Fruit fly (Drosophila melanogaster) whole organism, embryonic: ENCODE data around the gene CG32700.

ENCODE experiments used
- Asciz ChIP-seq: fragments of 200-800 bp; sonication (Bioruptor generic); optimal IDR thresholded peaks from 2 replicates; lab custom pipeline; 2017; ENCODE audit warnings: missing biosample characterization, mild to moderate bottlenecking, missing genetic modification characterization, missing genetic modification reagents
- Bteb2 ChIP-seq: fragments of 200-800 bp; sonication (Bioruptor generic); optimal IDR thresholded peaks from 2 replicates; lab custom pipeline; 2016; ENCODE audit warnings: missing biosample characterization, missing genetic modification characterization
- CG10462 ChIP-seq: fragments of 200-800 bp; sonication (Bioruptor generic); optimal IDR thresholded peaks from 2 replicates; lab custom pipeline; 2016; ENCODE audit warnings: missing biosample characterization, missing genetic modification characterization
- CG11560 ChIP-seq: fragments of 200-800 bp; sonication (Bioruptor generic); IDR thresholded peaks from 3 replicates; pipeline ENCODE4 v1.3.6; 2022; ENCODE audit warnings: missing biosample characterization, missing genetic modification characterization
- CG11723 ChIP-seq: fragments of 200-800 bp; sonication (Bioruptor generic); optimal IDR thresholded peaks from 2 replicates; lab custom pipeline; 2017; ENCODE audit warnings: missing biosample characterization, mild to moderate bottlenecking, missing genetic modification characterization
- CG12104 ChIP-seq: fragments of 200-800 bp; sonication (Bioruptor generic); optimal IDR thresholded peaks from 3 replicates; lab custom pipeline; 2016; ENCODE audit warnings: missing biosample characterization, missing genetic modification characterization
- CG14050 ChIP-seq: fragments of 200-800 bp; sonication (Bioruptor generic); IDR thresholded peaks from 3 replicates; pipeline ENCODE4 v1.3.6; 2022; ENCODE audit warnings: missing biosample characterization, missing genetic modification characterization
- CG15601 ChIP-seq: fragments of 200-800 bp; sonication (Bioruptor generic); optimal IDR thresholded peaks from 3 replicates; lab custom pipeline; 2019; ENCODE audit warnings: missing biosample characterization, mild to moderate bottlenecking, missing genetic modification characterization, moderate library complexity
- CG1602 ChIP-seq: fragments of 200-800 bp; sonication (Bioruptor generic); optimal IDR thresholded peaks from 3 replicates; lab custom pipeline; 2016; ENCODE audit warnings: missing biosample characterization, missing genetic modification characterization
- CG18599 ChIP-seq: fragments of 200-800 bp; sonication (Bioruptor generic); optimal IDR thresholded peaks from 3 replicates; lab custom pipeline; 2017; ENCODE audit warnings: missing biosample characterization, missing genetic modification characterization, mild to moderate bottlenecking, moderate library complexity, missing genetic modification reagents
- CG4360 ChIP-seq: fragments of 200-800 bp; sonication (Bioruptor generic); IDR thresholded peaks from 2 replicates; pipeline ENCODE4 v1.3.6; 2022; ENCODE audit warnings: missing biosample characterization, missing genetic modification characterization
- CG6254 ChIP-seq: fragments of 200-800 bp; sonication (Bioruptor generic); optimal IDR thresholded peaks from 3 replicates; lab custom pipeline; 2017; ENCODE audit warnings: mild to moderate bottlenecking, missing biosample characterization, missing genetic modification reagents, missing genetic modification characterization
- CG6765 ChIP-seq: fragments of 200-800 bp; sonication (Bioruptor generic); optimal IDR thresholded peaks from 3 replicates; lab custom pipeline; 2017; ENCODE audit warnings: missing biosample characterization, mild to moderate bottlenecking, missing genetic modification characterization
- CG8359 ChIP-seq: fragments of 200-800 bp; sonication (Bioruptor generic); optimal IDR thresholded peaks from 2 replicates; lab custom pipeline; 2017; ENCODE audit warnings: missing biosample characterization, mild to moderate bottlenecking, missing genetic modification characterization, borderline replicate concordance
- CG9797 ChIP-seq: fragments of 200-800 bp; sonication (Bioruptor generic); optimal IDR thresholded peaks from 3 replicates; lab custom pipeline; 2018; ENCODE audit warnings: missing biosample characterization, mild to moderate bottlenecking, missing genetic modification characterization
- CG9817 ChIP-seq: fragments of 200-800 bp; sonication (Bioruptor generic); optimal IDR thresholded peaks from 2 replicates; lab custom pipeline; 2018; ENCODE audit warnings: missing biosample characterization, mild to moderate bottlenecking, missing genetic modification characterization, moderate library complexity
- Doc2 ChIP-seq: fragments of 200-800 bp; sonication (Bioruptor generic); IDR thresholded peaks from 2 replicates; pipeline ENCODE4 v1.3.6; 2022; ENCODE audit warnings: missing biosample characterization, missing genetic modification characterization
- Ets97D ChIP-seq: fragments of 200-800 bp; sonication (Bioruptor generic); optimal IDR thresholded peaks from 3 replicates; lab custom pipeline; 2016; ENCODE audit warnings: missing biosample characterization, missing genetic modification characterization
- HLHmδ ChIP-seq: fragments of 200-800 bp; sonication (Bioruptor generic); optimal IDR thresholded peaks from 2 replicates; lab custom pipeline; 2018; ENCODE audit warnings: missing biosample characterization, mild to moderate bottlenecking, missing genetic modification characterization, moderate library complexity
- Hmr ChIP-seq: fragments of 200-800 bp; sonication (Bioruptor generic); optimal IDR thresholded peaks from 3 replicates; lab custom pipeline; 2017; ENCODE audit warnings: mild to moderate bottlenecking, missing biosample characterization, missing genetic modification reagents, missing genetic modification characterization
- Hr78 ChIP-seq, 2 experiments: fragments of 200-800 bp in 1 of 2; fragments of >200 bp in 1 of 2; sonication (Bioruptor generic) in 1 of 2; optimal IDR thresholded peaks; 2 replicates each; lab custom pipeline; 2017 to 2019; ENCODE audit warnings: missing biosample characterization in 2 of 2, missing genetic modification characterization in 2 of 2, mild to moderate bottlenecking in 1 of 2, moderate library complexity in 1 of 2
- Med ChIP-seq: fragments of 200-800 bp; sonication (Bioruptor generic); peaks from one replicate; lab custom pipeline; 2016; ENCODE audit warnings: missing biosample characterization, missing genetic modification characterization, mild to moderate bottlenecking, inconsistent platforms, moderate library complexity
- Mes4 ChIP-seq: fragments of 200-800 bp; sonication (Bioruptor generic); optimal IDR thresholded peaks from 2 replicates; lab custom pipeline; 2016; ENCODE audit warnings: missing biosample characterization, missing genetic modification characterization
- NC2β ChIP-seq: fragments of 200-800 bp; sonication (Bioruptor generic); optimal IDR thresholded peaks from 2 replicates; lab custom pipeline; 2016; ENCODE audit warnings: missing biosample characterization, missing genetic modification characterization
- Nf-YB ChIP-seq: fragments of 200-800 bp; sonication (Bioruptor generic); optimal IDR thresholded peaks from 3 replicates; lab custom pipeline; 2019; ENCODE audit warnings: missing biosample characterization, mild to moderate bottlenecking, missing genetic modification characterization, moderate library complexity
- Ptx1 ChIP-seq: fragments of 200-800 bp; sonication (Bioruptor generic); IDR thresholded peaks from 2 replicates; pipeline ENCODE4 v1.3.6; 2022; ENCODE audit warnings: missing biosample characterization, missing genetic modification characterization
- Six4 ChIP-seq: fragments of 200-800 bp; sonication (Bioruptor generic); optimal IDR thresholded peaks from 2 replicates; lab custom pipeline; 2016; ENCODE audit warnings: missing biosample characterization, missing genetic modification characterization
- Trl ChIP-seq, 3 experiments: fragments of >200 bp in 2 of 3; fragments of 200-800 bp in 1 of 3; sonication (Bioruptor generic) in 1 of 3; optimal IDR thresholded peaks; 2 replicates in 1 of 3; 3 replicates in 2 of 3; lab custom pipeline; 2016 to 2017; ENCODE audit warnings: missing biosample characterization in 1 of 3, missing genetic modification characterization in 1 of 3
- Usf ChIP-seq: fragments of 200-800 bp; sonication (Bioruptor generic); optimal IDR thresholded peaks from 2 replicates; lab custom pipeline; 2017; ENCODE audit warnings: missing genotype, missing biosample characterization, missing genetic modification characterization
- Vsx1 ChIP-seq: fragments of 200-800 bp; sonication (Bioruptor generic); optimal IDR thresholded peaks from 2 replicates; lab custom pipeline; 2017; ENCODE audit warnings: missing biosample characterization, mild to moderate bottlenecking, missing genetic modification characterization, missing genetic modification reagents
- Xrp1 ChIP-seq: fragments of 200-800 bp; sonication (Bioruptor generic); IDR thresholded peaks from 2 replicates; pipeline ENCODE4 v1.3.6; 2022; ENCODE audit warnings: missing biosample characterization, missing genetic modification characterization
- ac ChIP-seq: fragments of 200-800 bp; sonication (Bioruptor generic); optimal IDR thresholded peaks from 3 replicates; lab custom pipeline; 2017; ENCODE audit warnings: missing biosample characterization, mild to moderate bottlenecking, missing genetic modification characterization
- cwo ChIP-seq: fragments of 200-800 bp; sonication (Bioruptor generic); optimal IDR thresholded peaks from 3 replicates; lab custom pipeline; 2017; ENCODE audit warnings: missing biosample characterization, missing genetic modification characterization, mild to moderate bottlenecking, moderate library complexity, missing genetic modification reagents
- dimm ChIP-seq: fragments of 200-800 bp; sonication (Bioruptor generic); IDR thresholded peaks from 2 replicates; pipeline ENCODE4 v1.3.6; 2022; ENCODE audit warnings: missing biosample characterization, missing genetic modification characterization
- dysf ChIP-seq: fragments of 200-800 bp; sonication (Bioruptor generic); IDR thresholded peaks from 3 replicates; pipeline ENCODE4 v1.3.6; 2022; ENCODE audit warnings: missing biosample characterization, missing genetic modification characterization
- fru ChIP-seq: fragments of >200 bp; optimal IDR thresholded peaks from 2 replicates; lab custom pipeline; 2017
- gcm2 ChIP-seq: fragments of 200-800 bp; sonication (Bioruptor generic); optimal IDR thresholded peaks from 2 replicates; lab custom pipeline; 2016; ENCODE audit warnings: missing biosample characterization, missing genetic modification characterization
- hb ChIP-seq: fragments of 200-800 bp; sonication (Bioruptor generic); IDR thresholded peaks from 3 replicates; pipeline ENCODE4 v1.3.6; 2022; ENCODE audit warnings: missing biosample characterization, missing genetic modification characterization; ENCODE audit not compliant: partially characterized antibody
- hbn ChIP-seq: fragments of 200-800 bp; sonication (Bioruptor generic); IDR thresholded peaks from 2 replicates; pipeline ENCODE4 v1.3.6; 2022; ENCODE audit warnings: missing biosample characterization, missing genetic modification characterization; ENCODE audit not compliant: partially characterized antibody
- kni ChIP-seq: fragments of 200-800 bp; sonication (Bioruptor generic); optimal IDR thresholded peaks from 3 replicates; lab custom pipeline; 2017; ENCODE audit warnings: mild to moderate bottlenecking, missing biosample characterization, missing genetic modification reagents, missing genetic modification characterization
- lmd ChIP-seq: fragments of 200-800 bp; sonication (Bioruptor generic); IDR thresholded peaks from 2 replicates; pipeline ENCODE4 v1.3.6; 2022; ENCODE audit warnings: missing biosample characterization, missing genetic modification characterization
- pum ChIP-seq: fragments of 200-800 bp; sonication (Bioruptor generic); optimal IDR thresholded peaks from 2 replicates; lab custom pipeline; 2016; ENCODE audit warnings: missing biosample characterization, missing genetic modification characterization
- ro ChIP-seq: fragments of 200-800 bp; sonication (Bioruptor generic); IDR thresholded peaks from 2 replicates; pipeline ENCODE4 v1.3.6; 2022; ENCODE audit warnings: missing biosample characterization, missing genetic modification characterization
- sd ChIP-seq: fragments of 200-800 bp; sonication (Bioruptor generic); optimal IDR thresholded peaks from 3 replicates; lab custom pipeline; 2018; ENCODE audit warnings: missing biosample characterization, mild to moderate bottlenecking, missing genetic modification characterization, moderate library complexity
- slp2 ChIP-seq: fragments of 200-800 bp; sonication (Bioruptor generic); optimal IDR thresholded peaks from 2 replicates; lab custom pipeline; 2016; ENCODE audit warnings: missing biosample characterization, missing genetic modification characterization
- tgo ChIP-seq: fragments of 200-800 bp; sonication (Bioruptor generic); IDR thresholded peaks from 3 replicates; pipeline ENCODE4 v1.3.6; 2022; ENCODE audit warnings: missing biosample characterization, missing genetic modification characterization
- tin ChIP-seq: fragments of 200-800 bp; sonication (Bioruptor generic); optimal IDR thresholded peaks from 3 replicates; lab custom pipeline; 2016; ENCODE audit warnings: missing biosample characterization, missing genetic modification characterization
- z ChIP-seq: fragments of 200-800 bp; sonication (Bioruptor generic); IDR thresholded peaks from 3 replicates; pipeline ENCODE4 v1.3.6; 2022; ENCODE audit warnings: missing biosample characterization, missing genetic modification characterization

Gene CG32700

dm6 chrX:9499994-9500804, 50.4 kb downstream of the CG32700 start, which contains the start of gene mgl (continued):
- TF ChIP-seq z (peak; percentile 39; the same call in 1 of the 3 replicates), Ptx1 (GFP tag; lab: Robert Waterston, UW) (peak; percentile 74), kni (GFP tag; lab: Kevin White, UChicago) (peak; percentile 61), CG11560 (tag; lab: Robert Waterston, UW) (no peak), CG11723 (GFP tag; lab: Kevin White, UChicago) (peak; percentile 58), CG15601 (tag; lab: Kevin White, UChicago) (peak; percentile 63), Ets97D (GFP tag; lab: Kevin White, UChicago) (peak; percentile 15), Usf (GFP tag; lab: Kevin White, UChicago) (peak; percentile 70), Trl (optimal IDR thresholded peaks at IDR 0.05; lab: Kevin White, UChicago) (no peak), Trl (GFP tag; optimal IDR thresholded peaks at IDR 0.05; lab: Kevin White, UChicago) (peak; percentile 68), Vsx1 (GFP tag; lab: Kevin White, UChicago) (peak; percentile 37), slp2 (peak; percentile 64), tgo (GFP tag; lab: Robert Waterston, UW) (peak; percentile 38), Hmr (GFP tag; lab: Kevin White, UChicago) (peak; percentile 85), Bteb2 (GFP tag; lab: Kevin White, UChicago) (peak; percentile 46), ro (GFP tag; lab: Robert Waterston, UW) (peak; percentile 16; the same call in 1 of the 2 replicates), CG8359 (GFP tag; lab: Kevin White, UChicago) (peak; percentile 57), pum (GFP tag; lab: Kevin White, UChicago) (peak; percentile 72), hb (GFP tag; lab: Robert Waterston, UW) (no peak), CG6765 (GFP tag; lab: Kevin White, UChicago) (no peak), CG4360 (GFP tag; lab: Robert Waterston, UW) (no peak), CG6254 (peak; percentile 84), fru (lab: Kevin White, UChicago) (no peak), Six4 (GFP tag; lab: Kevin White, UChicago) (peak; percentile 81), CG18599 (GFP tag; lab: Kevin White, UChicago) (peak; percentile 83), NC2β (GFP tag; lab: Kevin White, UChicago) (peak; percentile 35), dysf (GFP tag; lab: Robert Waterston, UW) (peak; percentile 63), ac (GFP tag; lab: Kevin White, UChicago) (no peak), cwo (GFP tag; lab: Kevin White, UChicago) (peak; percentile 73), Asciz (GFP tag; lab: Kevin White, UChicago) (peak; percentile 54), CG14050 (GFP tag; lab: Robert Waterston, UW) (peak; percentile 22; the same call in 1 of the 3 replicates), lmd (GFP tag; lab: Robert Waterston, UW) (peak; percentile 77), CG12104 (peak; percentile 48), Xrp1 (GFP tag; lab: Robert Waterston, UW) (peak; percentile 71), dimm (GFP tag; lab: Robert Waterston, UW) (no peak), gcm2 (GFP tag; lab: Kevin White, UChicago) (peak; percentile 49), CG10462 (GFP tag; lab: Kevin White, UChicago) (peak; percentile 59), tin (GFP tag; lab: Kevin White, UChicago) (peak; percentile 76), Doc2 (no peak), CG1602 (GFP tag; lab: Kevin White, UChicago) (peak; percentile 77), sd (tag; lab: Kevin White, UChicago) (peak; percentile 48), Mes4 (GFP tag; lab: Kevin White, UChicago) (peak; percentile 37), Med (GFP tag; lab: Kevin White, UChicago) (peak; percentile 89), CG9817 (tag; lab: Kevin White, UChicago) (no peak), HLHmδ (GFP tag; lab: Kevin White, UChicago) (peak; percentile 84), hbn (GFP tag; lab: Robert Waterston, UW) (no peak), Hr78 (GFP tag; optimal IDR thresholded peaks at IDR 0.05; lab: Kevin White, UChicago) (peak in 1 of 2 experiments; percentile 49), Nf-YB (peak; percentile 58), CG9797 (GFP tag; lab: Kevin White, UChicago) (no peak)
